5 worm cellular contexts compared by ENCODE assay signal in the genomic region with DNA sequence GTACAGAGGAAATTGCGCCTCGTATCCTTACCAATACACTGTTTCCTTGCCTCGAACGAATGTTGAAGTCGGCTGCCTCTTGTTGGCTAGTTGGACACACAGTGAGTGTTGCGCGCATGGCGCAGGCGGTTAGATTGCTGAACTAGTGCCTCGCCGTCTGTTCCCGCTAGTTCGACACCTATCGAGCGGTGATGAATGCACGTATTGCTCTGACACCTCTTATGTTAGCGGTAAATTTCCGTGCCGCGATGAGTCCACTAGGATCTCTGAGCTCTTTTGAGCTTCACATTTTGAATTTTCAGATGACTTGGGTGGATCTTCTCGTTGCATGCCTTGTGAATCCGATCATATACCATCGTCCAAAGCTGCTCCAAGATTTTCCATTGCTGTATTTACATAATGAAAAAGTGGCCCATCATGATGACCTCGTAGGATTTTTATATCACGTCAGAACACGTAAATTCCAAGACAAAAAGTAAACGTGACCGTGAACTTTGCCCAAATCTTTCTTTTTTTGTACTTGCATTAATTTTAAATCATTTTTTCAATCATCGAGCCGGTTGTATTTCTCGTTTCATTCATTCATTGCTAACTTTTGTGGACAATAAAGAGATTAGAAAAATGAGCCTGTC.
TF ChIP-seq lines count a peak whose summit lies in the region.

A gene (plus strand): TSS at position 341 of the 632 bp plus-strand sequence.

TF ChIP-seq in whole organism, L1 larva, 84 proteins besides CTCF, POLR2A, EP300 and RAD21 (continues in another document):
- TF ChIP-seq efl-1 (optimal IDR thresholded peaks at IDR 0.05; lab: Kevin White, UChicago) (peak; percentile 60 to 63), efl-1 (GFP tag; optimal IDR thresholded peaks at IDR 0.05 in 1 of 2; lab: Kevin White, UChicago) (peak; percentile 41 to 96), ztf-11 (tag; optimal IDR thresholded peaks at IDR 0.05; lab: Kevin White, UChicago) (peak in 1 of 2 experiments; percentile 23), lsy-2 (tag; optimal IDR thresholded peaks at IDR 0.05; lab: Kevin White, UChicago) (peak; percentile 71 to 85), elt-3 (tag; optimal IDR thresholded peaks at IDR 0.05; lab: Kevin White, UChicago) (peak in 2 of 6 experiments; percentile 3 to 54), nhr-11 (tag; optimal IDR thresholded peaks at IDR 0.05; lab: Kevin White, UChicago) (no peak), snu-23 (GFP tag; optimal IDR thresholded peaks at IDR 0.05; lab: Kevin White, UChicago) (peak; percentile 83), lin-14 (GFP tag; optimal IDR thresholded peaks at IDR 0.05; lab: Kevin White, UChicago) (peak; percentile 52), nhr-85 (tag; lab: Kevin White, UChicago) (peak; percentile 62), fkh-4 (tag; optimal IDR thresholded peaks at IDR 0.05; lab: Kevin White, UChicago; ENCODE audit: borderline replicate concordance) (no peak), C16A3.4 (tag; optimal IDR thresholded peaks at IDR 0.05; lab: Kevin White, UChicago) (peak; percentile 78), alr-1 (tag; optimal IDR thresholded peaks at IDR 0.05; lab: Kevin White, UChicago; ENCODE audit: borderline replicate concordance) (no peak), nhr-12 (tag; optimal IDR thresholded peaks at IDR 0.05; lab: Kevin White, UChicago) (peak; percentile 9), sup-37 (GFP tag; optimal IDR thresholded peaks at IDR 0.05; lab: Kevin White, UChicago) (peak; percentile 23), dsc-1 (tag; optimal IDR thresholded peaks at IDR 0.05; lab: Kevin White, UChicago) (peak; percentile 68), nhr-19 (GFP tag; conservative IDR thresholded peaks at IDR 0.05; lab: Robert Waterston, UW) (peak; percentile 70)

TF ChIP-seq in whole organism, L3 larva, 47 proteins besides CTCF, POLR2A, EP300 and RAD21 (continues in another document):
- TF ChIP-seq nhr-237 (tag; optimal IDR thresholded peaks at IDR 0.05; lab: Kevin White, UChicago) (no peak), unc-39 (tag; optimal IDR thresholded peaks at IDR 0.05; lab: Kevin White, UChicago) (no peak), sea-2 (GFP tag; optimal IDR thresholded peaks at IDR 0.05; lab: Kevin White, UChicago) (no peak), ceh-82 (tag; optimal IDR thresholded peaks at IDR 0.05; lab: Kevin White, UChicago) (no peak), lsy-12 (tag; optimal IDR thresholded peaks at IDR 0.05; lab: Kevin White, UChicago) (peak; percentile 85), elt-2 (tag; optimal IDR thresholded peaks at IDR 0.05; lab: Kevin White, UChicago) (peak; percentile 60), nhr-76 (tag; optimal IDR thresholded peaks at IDR 0.05; lab: Kevin White, UChicago) (no peak), hmg-11 (tag; optimal IDR thresholded peaks at IDR 0.05; lab: Kevin White, UChicago) (peak; percentile 98), nhr-11 (tag; optimal IDR thresholded peaks at IDR 0.05; lab: Kevin White, UChicago) (no peak), R02D3.7 (tag; optimal IDR thresholded peaks at IDR 0.05; lab: Kevin White, UChicago) (peak; percentile 13), egl-5 (tag; optimal IDR thresholded peaks at IDR 0.05; lab: Kevin White, UChicago) (peak; percentile 64), egl-27 (tag; optimal IDR thresholded peaks at IDR 0.05; lab: Kevin White, UChicago) (peak; percentile 64), nfya-1 (tag; optimal IDR thresholded peaks at IDR 0.05; lab: Kevin White, UChicago; ENCODE audit: insufficient read depth) (peak; percentile 58), skn-1 (tag; optimal IDR thresholded peaks at IDR 0.05; lab: Kevin White, UChicago) (peak; percentile 49), nhr-43 (tag; optimal IDR thresholded peaks at IDR 0.05; lab: Kevin White, UChicago; ENCODE audit: poor library complexity, severe bottlenecking) (peak; percentile 86), pqm-1 (tag; optimal IDR thresholded peaks at IDR 0.05; lab: Kevin White, UChicago) (peak; percentile 46), eor-1 (tag; optimal IDR thresholded peaks at IDR 0.05; lab: Kevin White, UChicago) (no peak)

TF ChIP-seq in whole organism, early embryonic, 17 proteins besides CTCF, POLR2A, EP300 and RAD21:
- TF ChIP-seq ceh-13 (GFP tag; optimal IDR thresholded peaks at IDR 0.05; lab: Kevin White, UChicago) (peak; percentile 94), B0310.2 (tag; optimal IDR thresholded peaks at IDR 0.05; lab: Kevin White, UChicago) (peak; percentile 94), hnd-1 (tag; optimal IDR thresholded peaks at IDR 0.05; lab: Kevin White, UChicago) (peak; percentile 89), hmg-4 (GFP tag; optimal IDR thresholded peaks at IDR 0.05; lab: Kevin White, UChicago) (peak; percentile 98), flt-1 (GFP tag; IDR thresholded peaks at IDR 0.05; lab: Robert Waterston, UW) (peak; percentile 95), aly-1 (tag; optimal IDR thresholded peaks at IDR 0.05; lab: Kevin White, UChicago) (peak; percentile 92), scrt-1 (GFP tag; IDR thresholded peaks at IDR 0.05; lab: Robert Waterston, UW) (peak; percentile 97), sea-1 (GFP tag; conservative IDR thresholded peaks at IDR 0.05; lab: Robert Waterston, UW) (peak; percentile 99), tbx-11 (GFP tag; IDR thresholded peaks at IDR 0.05; lab: Robert Waterston, UW) (peak; percentile 99), ets-7 (tag; optimal IDR thresholded peaks at IDR 0.05; lab: Kevin White, UChicago) (peak; percentile 80), pes-1 (GFP tag; IDR thresholded peaks at IDR 0.05; lab: Robert Waterston, UW) (peak; percentile 96), hmbx-1 (tag; optimal IDR thresholded peaks at IDR 0.05; lab: Kevin White, UChicago) (peak; percentile 80), tbx-37 (GFP tag; conservative IDR thresholded peaks at IDR 0.05; lab: Robert Waterston, UW) (peak; percentile 97), ceh-36 (tag; optimal IDR thresholded peaks at IDR 0.05; lab: Kevin White, UChicago) (peak; percentile 95), tra-4 (tag; optimal IDR thresholded peaks at IDR 0.05; lab: Kevin White, UChicago) (peak; percentile 91), F13C5.2 (tag; optimal IDR thresholded peaks at IDR 0.05; lab: Kevin White, UChicago) (peak; percentile 97), ama-1 (optimal IDR thresholded peaks at IDR 0.05; lab: Kevin White, UChicago) (no peak)

TF ChIP-seq in whole organism, midembryonic, 9 proteins besides CTCF, POLR2A, EP300 and RAD21:
- peak; percentile 87 for TF ChIP-seq med-1 (GFP tag; optimal IDR thresholded peaks at IDR 0.05; lab: Kevin White, UChicago; ENCODE audit: insufficient read depth)
- TF ChIP-seq cog-1 (tag; optimal IDR thresholded peaks at IDR 0.05; lab: Kevin White, UChicago) = peak; percentile 88
- TF ChIP-seq klf-2 (GFP tag; conservative IDR thresholded peaks at IDR 0.05; lab: Robert Waterston, UW) = peak; percentile 90
- peak; percentile 96 for TF ChIP-seq tab-1 (GFP tag; IDR thresholded peaks at IDR 0.05; lab: Robert Waterston, UW)
- TF ChIP-seq T22C8.4 (GFP tag; IDR thresholded peaks at IDR 0.05; lab: Robert Waterston, UW) = peak; percentile 97
- TF ChIP-seq flt-1 (GFP tag; IDR thresholded peaks at IDR 0.05; lab: Robert Waterston, UW) = peak; percentile 98
- TF ChIP-seq ztf-23 (GFP tag; IDR thresholded peaks at IDR 0.05; lab: Robert Waterston, UW) = peak; percentile 97
- peak; percentile 93 for TF ChIP-seq ztf-29 (GFP tag; IDR thresholded peaks at IDR 0.05; lab: Robert Waterston, UW)
- peak; percentile 93 for TF ChIP-seq ref-1 (GFP tag; conservative IDR thresholded peaks at IDR 0.05; lab: Robert Waterston, UW)

TF ChIP-seq in whole organism, young adult, 124 proteins besides CTCF, POLR2A, EP300 and RAD21 (continues in another document):
- TF ChIP-seq lsl-1 (GFP tag; optimal IDR thresholded peaks at IDR 0.05; lab: Kevin White, UChicago) (peak; percentile 72), lin-40 (tag; optimal IDR thresholded peaks at IDR 0.05; lab: Kevin White, UChicago) (peak; percentile 73), nhr-90 (tag; optimal IDR thresholded peaks at IDR 0.05; lab: Kevin White, UChicago) (peak; percentile 96), Y79H2A.3 (GFP tag; conservative IDR thresholded peaks at IDR 0.05; lab: Robert Waterston, UW) (peak; percentile 47; the same call in 1 of the 2 replicates), F22D6.2 (tag; optimal IDR thresholded peaks at IDR 0.05; lab: Kevin White, UChicago) (peak; percentile 63), egl-44 (GFP tag; IDR thresholded peaks at IDR 0.05; lab: Robert Waterston, UW) (peak; percentile 96), F57C9.4 (tag; optimal IDR thresholded peaks at IDR 0.05; lab: Kevin White, UChicago) (peak; percentile 44), madf-10 (tag; optimal IDR thresholded peaks at IDR 0.05; lab: Kevin White, UChicago) (peak; percentile 89), T07F8.4 (tag; optimal IDR thresholded peaks at IDR 0.05; lab: Kevin White, UChicago) (peak; percentile 83), nfyb-1 (GFP tag; IDR thresholded peaks at IDR 0.05; lab: Robert Waterston, UW) (peak; percentile 96), lir-1 (GFP tag; conservative IDR thresholded peaks at IDR 0.05; lab: Robert Waterston, UW) (peak; percentile 61), die-1 (tag; optimal IDR thresholded peaks at IDR 0.05; lab: Kevin White, UChicago) (peak; percentile 96), K12H6.12 (tag; optimal IDR thresholded peaks at IDR 0.05; lab: Kevin White, UChicago) (peak; percentile 79), B0336.3 (GFP tag; IDR thresholded peaks at IDR 0.05; lab: Robert Waterston, UW) (peak; percentile 84), ceh-91 (GFP tag; IDR thresholded peaks at IDR 0.05; lab: Robert Waterston, UW) (no peak), tbx-9 (tag; optimal IDR thresholded peaks at IDR 0.05; lab: Kevin White, UChicago; ENCODE audit: borderline replicate concordance) (peak; percentile 52), hsf-1 (GFP tag; IDR thresholded peaks at IDR 0.05; lab: Robert Waterston, UW) (peak; percentile 68), fkh-3 (tag; optimal IDR thresholded peaks at IDR 0.05; lab: Kevin White, UChicago) (peak; percentile 94), mcd-1 (GFP tag; IDR thresholded peaks at IDR 0.05; lab: Robert Waterston, UW) (no peak; the same call in 1 of the 2 replicates), F33H1.4 (GFP tag; IDR thresholded peaks at IDR 0.05; lab: Robert Waterston, UW) (peak; percentile 61), D2030.7 (GFP tag; IDR thresholded peaks at IDR 0.05; lab: Robert Waterston, UW) (peak; percentile 83), nfya-1 (tag; optimal IDR thresholded peaks at IDR 0.05; lab: Kevin White, UChicago; ENCODE audit: borderline replicate concordance, insufficient read depth) (no peak), attf-3 (GFP tag; conservative IDR thresholded peaks at IDR 0.05; lab: Robert Waterston, UW) (peak; percentile 75), tbp1 (GFP tag; optimal IDR thresholded peaks at IDR 0.05; lab: Kevin White, UChicago) (peak; percentile 100), attf-5 (GFP tag; optimal IDR thresholded peaks at IDR 0.05; lab: Kevin White, UChicago) (peak; percentile 90), ztf-22 (GFP tag; optimal IDR thresholded peaks at IDR 0.05; lab: Kevin White, UChicago) (peak; percentile 76), ztf-26 (tag; optimal IDR thresholded peaks at IDR 0.05; lab: Kevin White, UChicago) (peak; percentile 92), mxl-1 (tag; optimal IDR thresholded peaks at IDR 0.05; lab: Kevin White, UChicago) (peak; percentile 94), dpff-1 (tag; optimal IDR thresholded peaks at IDR 0.05; lab: Kevin White, UChicago) (no peak), sdz-38 (tag; optimal IDR thresholded peaks at IDR 0.05; lab: Kevin White, UChicago) (no peak)
